Fruit fly (Drosophila melanogaster): Measurements from ENCODE around the gene eIF2Bepsilon.

The eIF2Bepsilon gene

dm6 chrX:1964409-1965345 is 42.0 kb upstream of the eIF2Bepsilon start:
- TF ChIP-seq foxo (GFP tag; optimal IDR thresholded peaks at IDR 0.05) (no peak), Dfd (GFP tag; optimal IDR thresholded peaks at IDR 0.05) (peak; percentile 60)

- TF ChIP-seq tai (GFP tag; optimal IDR thresholded peaks at IDR 0.05) (peak; percentile 67), sv (GFP tag; optimal IDR thresholded peaks at IDR 0.05) (peak; percentile 74), rgr (GFP tag; optimal IDR thresholded peaks at IDR 0.05) (peak; percentile 76), Hnf4 (GFP tag; optimal IDR thresholded peaks at IDR 0.05) (peak; percentile 74), Dif (GFP tag; optimal IDR thresholded peaks at IDR 0.05; ENCODE audit: partially characterized antibody) (no peak), Jra (GFP tag; optimal IDR thresholded peaks at IDR 0.05) (peak; percentile 56), CG9705 (GFP tag; optimal IDR thresholded peaks at IDR 0.05) (peak; percentile 26), OdsH (GFP tag; optimal IDR thresholded peaks at IDR 0.05) (peak; percentile 73), foxo (GFP tag; optimal IDR thresholded peaks at IDR 0.05) (peak in 1 of 2 experiments; percentile 83), dmrt93B (GFP tag; optimal IDR thresholded peaks at IDR 0.05) (peak; percentile 42), ey (GFP tag; optimal IDR thresholded peaks at IDR 0.05) (peak; percentile 84), Hr83 (GFP tag; optimal IDR thresholded peaks at IDR 0.05; ENCODE audit: poor library complexity, severe bottlenecking) (peak; percentile 7), sage (GFP tag; optimal IDR thresholded peaks at IDR 0.05) (peak; percentile 60), Rel (GFP tag; optimal IDR thresholded peaks at IDR 0.05) (no peak), Rel (tag; optimal IDR thresholded peaks at IDR 0.05) (peak; percentile 40), dl (GFP tag; optimal IDR thresholded peaks at IDR 0.05; ENCODE audit: insufficient read depth in 1 of 2, partially characterized antibody in 2 of 2) (no peak), h (GFP tag; optimal IDR thresholded peaks at IDR 0.05) (peak; percentile 82), dsf (GFP tag; optimal IDR thresholded peaks at IDR 0.05; ENCODE audit: borderline replicate concordance) (no peak), br (GFP tag; optimal IDR thresholded peaks at IDR 0.05) (peak; percentile 75), CrebA (GFP tag; optimal IDR thresholded peaks at IDR 0.05; ENCODE audit: borderline replicate concordance) (no peak), woc (GFP tag; optimal IDR thresholded peaks at IDR 0.05) (peak; percentile 63), Sp1 (GFP tag; optimal IDR thresholded peaks at IDR 0.05) (peak; percentile 65), CG32264 (GFP tag; optimal IDR thresholded peaks at IDR 0.05) (peak; percentile 37), fru (GFP tag; optimal IDR thresholded peaks at IDR 0.05) (peak; percentile 86), Myc (optimal IDR thresholded peaks at IDR 0.05) (no peak), psq (GFP tag; optimal IDR thresholded peaks at IDR 0.05) (peak; percentile 75), N (GFP tag; optimal IDR thresholded peaks at IDR 0.05) (no peak), brk (GFP tag; optimal IDR thresholded peaks at IDR 0.05) (peak; percentile 15), HLH106 (tag; optimal IDR thresholded peaks at IDR 0.05) (peak; percentile 68)
Measured at dm6 chrX:1963591-1964216, 41.0 kb upstream of the eIF2Bepsilon start.

- TF ChIP-seq Myc (optimal IDR thresholded peaks at IDR 0.05) (peak; percentile 19), dmrt93B (GFP tag; optimal IDR thresholded peaks at IDR 0.05) (no peak)
Measured at dm6 chrX:1963192-1963590, 40.5 kb upstream of the eIF2Bepsilon start.

- TF ChIP-seq CrebA (GFP tag; optimal IDR thresholded peaks at IDR 0.05; ENCODE audit: borderline replicate concordance) (no peak), Hnf4 (GFP tag; optimal IDR thresholded peaks at IDR 0.05) (peak; percentile 24), lola (GFP tag; optimal IDR thresholded peaks at IDR 0.05) (no peak), psq (GFP tag; optimal IDR thresholded peaks at IDR 0.05) (peak; percentile 38), br (GFP tag; optimal IDR thresholded peaks at IDR 0.05) (peak; percentile 45), Dfd (GFP tag; optimal IDR thresholded peaks at IDR 0.05) (no peak), dmrt93B (GFP tag; optimal IDR thresholded peaks at IDR 0.05) (peak; percentile 47), rgr (GFP tag; optimal IDR thresholded peaks at IDR 0.05) (peak; percentile 46), OdsH (GFP tag; optimal IDR thresholded peaks at IDR 0.05) (no peak), dsf (GFP tag; optimal IDR thresholded peaks at IDR 0.05; ENCODE audit: borderline replicate concordance) (no peak), Myc (optimal IDR thresholded peaks at IDR 0.05) (peak; percentile 6), Mio (GFP tag; optimal IDR thresholded peaks at IDR 0.05) (no peak), tai (GFP tag; optimal IDR thresholded peaks at IDR 0.05) (peak; percentile 34), GATAd (GFP tag; optimal IDR thresholded peaks at IDR 0.05) (no peak), HLH106 (tag; optimal IDR thresholded peaks at IDR 0.05) (peak; percentile 53), Hr83 (GFP tag; optimal IDR thresholded peaks at IDR 0.05; ENCODE audit: poor library complexity, severe bottlenecking) (peak; percentile 60), N (GFP tag; optimal IDR thresholded peaks at IDR 0.05) (no peak), Vsx2 (GFP tag; optimal IDR thresholded peaks at IDR 0.05; ENCODE audit: partially characterized antibody) (no peak), pan (optimal IDR thresholded peaks at IDR 0.05) (no peak), fru (GFP tag; optimal IDR thresholded peaks at IDR 0.05) (peak; percentile 40), h (GFP tag; optimal IDR thresholded peaks at IDR 0.05) (peak; percentile 55), usp (GFP tag; optimal IDR thresholded peaks at IDR 0.05) (no peak), Sp1 (GFP tag; optimal IDR thresholded peaks at IDR 0.05) (no peak), sv (GFP tag; optimal IDR thresholded peaks at IDR 0.05) (no peak), foxo (GFP tag; optimal IDR thresholded peaks at IDR 0.05) (peak in 1 of 2 experiments; percentile 80), CG9705 (GFP tag; optimal IDR thresholded peaks at IDR 0.05) (no peak), ey (GFP tag; optimal IDR thresholded peaks at IDR 0.05) (peak; percentile 45), Abd-B (GFP tag; optimal IDR thresholded peaks at IDR 0.05) (no peak), Rel (GFP tag; optimal IDR thresholded peaks at IDR 0.05) (no peak), Rel (tag; optimal IDR thresholded peaks at IDR 0.05) (no peak)
Measured at dm6 chrX:1952898-1953297, 30.2 kb upstream of the eIF2Bepsilon start.

Data from whole organism, wandering third instar larva.